Fruit fly (Drosophila melanogaster): ENCODE results near the gene CG42713.

CG42713 gene

dm6 chr2L:8845931-8846330 is 45.3 kb upstream of the CG42713 start (continued):
- TF ChIP-seq Dfd (GFP tag; optimal IDR thresholded peaks at IDR 0.05), result no peak
- no peak for TF ChIP-seq CG17802 (tag; optimal IDR thresholded peaks at IDR 0.05)
- TF ChIP-seq CG31388 (GFP tag; optimal IDR thresholded peaks at IDR 0.05), result no peak
- TF ChIP-seq prd (optimal IDR thresholded peaks at IDR 0.05), result no peak
- TF ChIP-seq prd (GFP tag; IDR thresholded peaks at IDR 0.05), result peak; percentile 80; the same call in 2 of the 3 replicates
- peak; percentile 26; the same call in 1 of the 3 replicates for TF ChIP-seq CG2889 (GFP tag; IDR thresholded peaks at IDR 0.05)
- peak; percentile 46; the same call in 1 of the 2 replicates for TF ChIP-seq CG16779 (GFP tag; IDR thresholded peaks at IDR 0.05)
- peak; percentile 85 for TF ChIP-seq Xrp1 (GFP tag; IDR thresholded peaks at IDR 0.05)
- peak; percentile 77 for TF ChIP-seq CG3163 (GFP tag; optimal IDR thresholded peaks at IDR 0.05)
- peak; percentile 47 for TF ChIP-seq jumu (GFP tag; optimal IDR thresholded peaks at IDR 0.05)
- peak; percentile 95 for TF ChIP-seq CHES-1-like (GFP tag; optimal IDR thresholded peaks at IDR 0.05)
- peak; percentile 86 for TF ChIP-seq CG2120 (GFP tag; optimal IDR thresholded peaks at IDR 0.05)
- TF ChIP-seq D (optimal IDR thresholded peaks at IDR 0.05), result no peak
- TF ChIP-seq D (GFP tag; optimal IDR thresholded peaks at IDR 0.05), result peak; percentile 67
- peak; percentile 80 for TF ChIP-seq Side (GFP tag; optimal IDR thresholded peaks at IDR 0.05)
- peak; percentile 84 for TF ChIP-seq CG9876 (GFP tag; optimal IDR thresholded peaks at IDR 0.05)
- TF ChIP-seq ken (GFP tag; IDR thresholded peaks at IDR 0.05), result 0 out of 3 replicates have a peak, but pooled peaks have one; percentile 42
- no peak for TF ChIP-seq Doc3 (GFP tag; IDR thresholded peaks at IDR 0.05; ENCODE audit: partially characterized antibody)
- TF ChIP-seq crp (GFP tag; optimal IDR thresholded peaks at IDR 0.05), result peak in 1 of 2 experiments; percentile 34
- no peak for TF ChIP-seq ftz-f1 (GFP tag; optimal IDR thresholded peaks at IDR 0.05)
- peak; percentile 15 to 74 for TF ChIP-seq dpn (GFP tag; optimal IDR thresholded peaks at IDR 0.05)
- peak; percentile 51 for TF ChIP-seq eyg (GFP tag; optimal IDR thresholded peaks at IDR 0.05)
- TF ChIP-seq TFAM (GFP tag; optimal IDR thresholded peaks at IDR 0.05), result no peak
- peak; percentile 83; the same call in 2 of the 3 replicates for TF ChIP-seq otp (GFP tag; IDR thresholded peaks at IDR 0.05)
- no peak for TF ChIP-seq al (GFP tag; IDR thresholded peaks at IDR 0.05)
- no peak for TF ChIP-seq vnd (GFP tag; IDR thresholded peaks at IDR 0.05; ENCODE audit: partially characterized antibody)
- TF ChIP-seq tx (GFP tag; optimal IDR thresholded peaks at IDR 0.05), result peak; percentile 24
- peak; percentile 74 for TF ChIP-seq CG11723 (GFP tag; optimal IDR thresholded peaks at IDR 0.05)
- peak; percentile 84 for TF ChIP-seq MTF-1 (GFP tag; optimal IDR thresholded peaks at IDR 0.05; ENCODE audit: borderline replicate concordance)
- TF ChIP-seq CG17612 (GFP tag; IDR thresholded peaks at IDR 0.05), result no peak
- peak; percentile 92 for TF ChIP-seq CG6813 (GFP tag; optimal IDR thresholded peaks at IDR 0.05)
- TF ChIP-seq chm (GFP tag; IDR thresholded peaks at IDR 0.05), result peak; percentile 90; the same call in 1 of the 2 replicates
- TF ChIP-seq MESR4 (GFP tag; optimal IDR thresholded peaks at IDR 0.05), result peak; percentile 41
- peak; percentile 93 for TF ChIP-seq Hmr (GFP tag; optimal IDR thresholded peaks at IDR 0.05)
- TF ChIP-seq nerfin-1 (tag; optimal IDR thresholded peaks at IDR 0.05), result peak; percentile 26
- TF ChIP-seq lilli (GFP tag; optimal IDR thresholded peaks at IDR 0.05), result peak; percentile 67
- TF ChIP-seq vvl (GFP tag; IDR thresholded peaks at IDR 0.05), result peak; percentile 79
- TF ChIP-seq CG2202 (tag; optimal IDR thresholded peaks at IDR 0.05), result peak; percentile 98
- peak; percentile 46 for TF ChIP-seq Atf-2 (GFP tag; optimal IDR thresholded peaks at IDR 0.05)
- peak; percentile 91 for TF ChIP-seq org-1 (GFP tag; optimal IDR thresholded peaks at IDR 0.05)
- TF ChIP-seq ATbp (GFP tag; optimal IDR thresholded peaks at IDR 0.05), result peak; percentile 94
- no peak for TF ChIP-seq Eip74EF (GFP tag; optimal IDR thresholded peaks at IDR 0.05)
- TF ChIP-seq CG4707 (GFP tag; optimal IDR thresholded peaks at IDR 0.05), result peak; percentile 88
- peak; percentile 74 for TF ChIP-seq CG1024 (GFP tag; IDR thresholded peaks at IDR 0.05)
- no peak for TF ChIP-seq Lpt (GFP tag; optimal IDR thresholded peaks at IDR 0.05)
- TF ChIP-seq dan (GFP tag; IDR thresholded peaks at IDR 0.05), result no peak
- peak; percentile 100 for TF ChIP-seq fd102C (GFP tag; optimal IDR thresholded peaks at IDR 0.05)
- TF ChIP-seq ssp (GFP tag; IDR thresholded peaks at IDR 0.05), result no peak; the same call in 1 of the 2 replicates
- peak; percentile 43 for TF ChIP-seq Spps (tag; optimal IDR thresholded peaks at IDR 0.05)
- peak; percentile 74 for TF ChIP-seq CG12659 (GFP tag; optimal IDR thresholded peaks at IDR 0.05)
- TF ChIP-seq Camta (GFP tag; optimal IDR thresholded peaks at IDR 0.05), result peak; percentile 76

Data from whole organism, embryonic.